Worm (Caenorhabditis elegans): ENCODE data around the gene ubc-20.

- TF ChIP-seq ama-1 (optimal IDR thresholded peaks at IDR 0.05) = no peak
- no peak for TF ChIP-seq unc-62 (GFP tag; optimal IDR thresholded peaks at IDR 0.05)
- no peak for TF ChIP-seq unc-39 (tag; optimal IDR thresholded peaks at IDR 0.05)
- TF ChIP-seq C34F6.9 (tag; optimal IDR thresholded peaks at IDR 0.05) = no peak
- no peak for TF ChIP-seq aly-2 (tag; optimal IDR thresholded peaks at IDR 0.05)
- TF ChIP-seq nhr-25 (tag; optimal IDR thresholded peaks at IDR 0.05) = no peak
- no peak for TF ChIP-seq dmd-4 (tag; optimal IDR thresholded peaks at IDR 0.05)
- TF ChIP-seq nhr-23 (tag; optimal IDR thresholded peaks at IDR 0.05) = no peak
- no peak for TF ChIP-seq ztf-11 (tag; optimal IDR thresholded peaks at IDR 0.05)
- no peak for TF ChIP-seq crh-2 (tag; optimal IDR thresholded peaks at IDR 0.05)
- TF ChIP-seq nhr-77 (tag; optimal IDR thresholded peaks at IDR 0.05) = no peak
- TF ChIP-seq snpc-4 (tag; optimal IDR thresholded peaks at IDR 0.05) = no peak
Observed at ce11 chrIII:209695-210091, 21.1 kb downstream of the ubc-20 start, which contains the start of gene klp-20.
